Worm (Caenorhabditis elegans): ENCODE data around the gene glb-30.

The glb-30 gene

DNA sequence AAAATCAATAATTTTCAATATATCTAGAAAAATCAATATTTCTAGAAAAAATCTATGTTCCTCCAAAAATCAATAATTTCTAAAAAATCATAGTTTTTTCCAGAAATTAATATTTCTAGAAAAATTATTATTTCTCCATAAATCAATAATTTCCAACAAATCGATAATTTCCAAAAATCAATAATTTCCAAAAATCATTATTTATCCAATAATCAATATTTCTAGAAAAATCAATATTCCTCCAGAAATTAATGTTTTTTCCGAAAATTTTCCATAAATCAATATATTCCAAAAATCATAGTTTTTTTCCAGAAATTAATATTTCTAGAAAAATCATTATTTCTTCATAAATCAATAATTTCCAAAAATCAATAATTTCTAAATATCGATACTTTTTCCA is 5.4 kb downstream of the glb-30 start:
- TF ChIP-seq ceh-28 (tag; optimal IDR thresholded peaks at IDR 0.05), result peak; percentile 94
- TF ChIP-seq mdl-1 (tag; optimal IDR thresholded peaks at IDR 0.05), result no peak
- TF ChIP-seq rbr-2 (tag; optimal IDR thresholded peaks at IDR 0.05), result no peak

DNA sequence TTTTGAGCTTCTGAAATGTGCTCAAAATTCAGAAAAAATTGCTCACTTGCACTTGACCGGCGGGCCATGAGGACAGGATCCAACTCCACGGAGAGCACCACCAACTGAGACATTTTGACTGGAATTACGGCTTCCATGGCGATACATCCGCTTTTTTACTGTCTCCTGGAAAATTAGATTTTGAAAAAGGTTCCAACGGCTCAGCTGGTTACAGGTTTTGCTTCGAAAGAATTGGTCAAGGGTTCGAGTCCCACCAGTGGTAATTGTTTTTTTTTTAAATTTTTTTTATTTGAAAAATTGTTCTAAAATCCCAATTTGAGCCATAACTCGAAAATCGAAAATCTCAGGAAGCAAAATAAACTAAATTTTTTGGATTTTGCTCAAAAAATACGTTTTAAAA is 6.0 kb downstream of the glb-30 start:
- TF ChIP-seq fos-1 (tag; optimal IDR thresholded peaks at IDR 0.05) (no peak), aha-1 (tag) (peak; percentile 1)

DNA sequence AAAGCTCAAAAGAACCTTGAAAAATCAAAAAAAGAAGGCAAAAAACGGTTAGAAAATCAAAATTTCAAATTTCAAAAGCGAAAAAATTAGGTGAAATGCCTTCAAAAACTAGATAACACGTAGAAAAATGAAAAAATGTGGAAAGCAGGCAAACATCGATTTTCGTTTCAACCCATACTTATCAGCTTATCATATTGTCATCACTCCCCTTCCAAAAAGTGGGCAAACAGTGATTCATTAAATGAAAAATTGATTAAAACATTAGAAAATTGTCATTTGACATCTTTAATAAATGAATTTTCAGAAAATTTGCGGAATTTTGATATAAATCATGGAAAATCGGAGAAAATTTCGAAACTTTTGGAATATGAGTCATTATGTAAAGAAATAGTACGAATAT is 7.4 kb downstream of the glb-30 start:
- TF ChIP-seq daf-16 (GFP tag; optimal IDR thresholded peaks at IDR 0.05) (no peak), daf-16 (tag; optimal IDR thresholded peaks at IDR 0.05) (peak; percentile 38), daf-8 (GFP tag; IDR thresholded peaks at IDR 0.05) (no peak), rbr-2 (tag; optimal IDR thresholded peaks at IDR 0.05) (no peak), pqm-1 (tag; optimal IDR thresholded peaks at IDR 0.05) (peak; percentile 91), T26A8.4 (GFP tag; IDR thresholded peaks at IDR 0.05) (no peak), skn-1 (tag; optimal IDR thresholded peaks at IDR 0.05) (no peak), Y48G9A.11 (GFP tag; IDR thresholded peaks at IDR 0.05) (no peak), D1046.2 (GFP tag; IDR thresholded peaks at IDR 0.05) (no peak), dmd-8 (GFP tag; IDR thresholded peaks at IDR 0.05) (no peak), mes-2 (tag; optimal IDR thresholded peaks at IDR 0.05; ENCODE audit: poor library complexity, severe bottlenecking) (no peak), F49E8.2 (tag; optimal IDR thresholded peaks at IDR 0.05; ENCODE audit: borderline replicate concordance) (no peak), dmd-6 (GFP tag; IDR thresholded peaks at IDR 0.05) (peak; percentile 22; the same call in 1 of the 2 replicates), lsy-2 (tag; optimal IDR thresholded peaks at IDR 0.05) (no peak), lin-1 (GFP tag; IDR thresholded peaks at IDR 0.05) (no peak), R02D3.7 (tag; optimal IDR thresholded peaks at IDR 0.05) (no peak), saeg-2 (GFP tag; IDR thresholded peaks at IDR 0.05) (no peak), lin-13 (GFP tag; optimal IDR thresholded peaks at IDR 0.05) (no peak), lin-29 (GFP tag; IDR thresholded peaks at IDR 0.05) (no peak), nhr-28 (tag; optimal IDR thresholded peaks at IDR 0.05) (peak; percentile 53), Y105C5A.15 (GFP tag; IDR thresholded peaks at IDR 0.05) (no peak), dve-1 (tag; optimal IDR thresholded peaks at IDR 0.05; ENCODE audit: insufficient read depth) (peak; percentile 0), hlh-30 (tag; optimal IDR thresholded peaks at IDR 0.05; ENCODE audit: insufficient read depth) (no peak), unc-130 (GFP tag; optimal IDR thresholded peaks at IDR 0.05) (no peak), duxl-1 (tag; optimal IDR thresholded peaks at IDR 0.05; ENCODE audit: poor library complexity) (no peak), ztf-7 (tag; optimal IDR thresholded peaks at IDR 0.05) (no peak)

DNA sequence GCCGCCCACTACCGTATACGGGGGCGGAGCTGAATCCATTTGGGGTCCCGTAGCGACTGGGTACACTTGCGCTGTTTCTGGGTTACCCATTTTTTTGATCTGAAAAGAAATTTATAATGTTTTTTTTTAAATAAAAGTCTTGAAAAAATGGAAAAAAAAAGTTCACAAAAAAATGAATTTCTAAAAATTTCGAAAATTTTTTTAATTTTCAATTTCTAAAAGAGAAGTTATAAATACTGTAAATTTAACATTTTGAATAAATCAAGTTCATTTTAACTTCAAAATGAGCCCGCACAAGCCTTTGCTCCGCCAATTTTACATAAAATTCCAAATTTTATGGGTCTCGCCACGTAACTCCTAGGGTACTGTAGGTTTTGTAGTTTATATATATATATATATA is 8.7 kb downstream of the glb-30 start, which contains the start of gene Y22D7AL.15:
Gene Y22D7AL.15, minus strand, starts transcription at position 101 of the 400 bp plus-strand sequence.
- no peak for TF ChIP-seq snpc-4 (tag; optimal IDR thresholded peaks at IDR 0.05)
- TF ChIP-seq set-16 (GFP tag; IDR thresholded peaks at IDR 0.05), result peak; percentile 17; the same call in 1 of the 2 replicates

DNA sequence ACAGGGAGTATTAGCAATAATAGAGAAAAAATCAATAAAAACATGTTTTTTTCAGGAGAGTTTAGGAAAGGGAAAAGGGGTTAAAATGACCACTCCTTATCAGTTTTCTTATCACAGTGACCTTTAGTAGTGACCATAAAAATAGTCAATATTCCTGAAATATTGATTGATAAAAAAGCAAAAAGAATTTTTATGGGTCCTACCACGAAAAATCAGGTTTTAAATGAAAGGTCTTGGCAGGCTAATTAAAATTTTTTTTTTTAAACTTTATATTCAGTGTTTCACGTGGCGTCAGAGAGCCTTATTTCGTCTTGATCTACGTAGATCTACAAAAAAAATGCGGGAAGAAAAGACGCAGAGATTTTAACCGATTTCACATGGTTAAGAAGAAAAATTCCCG is 11.0 kb downstream of the glb-30 start, which contains the start of gene cht-4:
Gene cht-4, minus strand, starts transcription at position 101 of the 400 bp plus-strand sequence.
- TF ChIP-seq daf-16 (GFP tag; optimal IDR thresholded peaks at IDR 0.05), result no peak
- peak; percentile 46 for TF ChIP-seq daf-16 (tag; optimal IDR thresholded peaks at IDR 0.05)
- no peak for TF ChIP-seq lin-39 (tag; optimal IDR thresholded peaks at IDR 0.05)

DNA sequence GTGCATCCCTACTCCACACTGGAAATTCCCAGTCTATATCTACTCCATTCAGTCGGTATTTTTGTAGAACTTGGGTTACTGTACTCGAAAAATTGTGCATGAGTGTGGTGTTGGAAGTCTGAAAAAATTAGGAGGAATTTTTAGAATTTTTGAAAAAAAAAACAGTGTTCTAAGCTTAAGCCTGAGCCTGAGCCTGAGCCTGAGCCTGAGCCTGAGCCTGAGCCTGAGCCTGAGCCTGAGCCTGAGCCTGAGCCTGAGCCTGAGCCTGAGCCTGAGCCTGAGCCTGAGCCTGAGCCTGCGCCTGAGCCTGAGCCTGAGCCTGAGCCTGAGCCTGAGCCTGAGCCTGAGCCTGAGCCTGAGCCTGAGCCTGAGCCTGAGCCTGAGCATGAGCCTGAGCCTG is 12.1 kb downstream of the glb-30 start:
- peak; percentile 43; the same call in 1 of the 2 replicates for TF ChIP-seq set-16 (GFP tag; IDR thresholded peaks at IDR 0.05)

Data from whole organism, L4 larva.